Worm (Caenorhabditis elegans) whole organism, young adult: ENCODE data around the gene B0507.5.

ENCODE experiments used
- F52B5.7 ChIP-seq: sonication (generic microtip); optimal IDR thresholded peaks from 2 replicates; lab custom pipeline; 2016; ENCODE audit warnings: mild to moderate bottlenecking, missing genetic modification characterization, missing compliant biosample characterization
- rpc-1 ChIP-seq, 2 experiments: fragments of 150-350 bp in 1 of 2; sonication (generic microtip) in 1 of 2; optimal IDR thresholded peaks; 2 replicates each; lab custom pipeline; 2014 to 2018; ENCODE audit warnings: missing biosample characterization in 1 of 2, missing genetic modification characterization in 1 of 2, missing genetic modification reagents in 1 of 2, missing genotype in 1 of 2
- snpc-4 ChIP-seq, 5 experiments: fragments of 150-350 bp in 1 of 5; sonication (generic microtip) in 4 of 5; optimal IDR thresholded peaks; 2 replicates each; lab custom pipeline; 2014 to 2018; ENCODE audit warnings: missing genetic modification characterization in 5 of 5, missing biosample characterization in 3 of 5, antibody characterized with exemption in 2 of 5, mild to moderate bottlenecking in 2 of 5, missing compliant biosample characterization in 2 of 5, missing genotype in 2 of 5, moderate library complexity in 2 of 5, missing genetic modification reagents in 1 of 5
- sptf-2 ChIP-seq: fragments of 200-800 bp; sonication (Bioruptor generic); optimal IDR thresholded peaks from 2 replicates; lab custom pipeline; 2018; ENCODE audit warnings: mild to moderate bottlenecking, missing genetic modification characterization, missing compliant biosample characterization
- unc-62 ChIP-seq: fragments of 150-350 bp; optimal IDR thresholded peaks from 2 replicates; lab custom pipeline; 2014; ENCODE audit warnings: missing biosample characterization, missing genetic modification reagents, missing genetic modification characterization
- zfh-2 ChIP-seq: fragments of 200-800 bp; sonication (Bioruptor generic); conservative IDR thresholded peaks from 2 replicates; pipeline ENCODE4 v1.3.6; 2022; ENCODE audit warnings: missing genetic modification reagents, missing genetic modification characterization, missing compliant biosample characterization

- no peak for TF ChIP-seq rpc-1 (optimal IDR thresholded peaks at IDR 0.05; lab: Kevin White, UChicago)
- no peak for TF ChIP-seq rpc-1 (tag; optimal IDR thresholded peaks at IDR 0.05; lab: Kevin White, UChicago)
- no peak for TF ChIP-seq unc-62 (GFP tag; lab: Kevin White, UChicago)
- no peak for TF ChIP-seq zfh-2 (GFP tag; lab: Robert Waterston, UW)
- TF ChIP-seq snpc-4 (GFP tag; optimal IDR thresholded peaks at IDR 0.05; lab: Kevin White, UChicago): no peak
- no peak for TF ChIP-seq snpc-4 (tag; optimal IDR thresholded peaks at IDR 0.05; lab: Kevin White, UChicago)
- no peak for TF ChIP-seq F52B5.7
- TF ChIP-seq sptf-2: no peak
Observed at ce11 chrV:8765938-8766337, 12.4 kb downstream of the B0507.5 start, which contains the start of gene B0507.9.
